Worm (Caenorhabditis elegans): Measurements from ENCODE around the gene pfn-2.
A peak's percentile ranks its signal among the peaks of the same experiment; 100 is the strongest.

Gene pfn-2

DNA sequence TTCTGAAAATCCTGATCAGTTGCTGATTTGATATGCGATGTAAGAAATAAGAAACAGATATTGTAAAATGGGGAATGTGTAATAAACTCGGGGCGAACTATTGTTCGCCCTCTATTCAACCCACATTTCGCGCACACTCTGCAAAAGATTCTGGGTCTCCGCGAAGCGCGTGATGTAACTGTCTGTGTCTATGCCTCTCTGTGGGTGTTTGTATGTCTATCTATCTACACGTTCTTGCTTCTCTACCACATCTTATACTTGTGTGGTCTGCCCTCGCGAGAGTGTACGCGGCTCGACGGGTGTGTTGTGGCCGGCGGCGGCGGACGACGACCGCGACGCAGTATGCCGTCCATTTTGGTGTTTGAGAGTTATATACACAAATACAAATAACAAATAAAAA lies 17.4 kb downstream of the pfn-2 start (continued):
- TF ChIP-seq B0261.1 (tag; optimal IDR thresholded peaks at IDR 0.05), result no peak
- TF ChIP-seq snpc-4 (GFP tag; optimal IDR thresholded peaks at IDR 0.05), result no peak
- peak in 2 of 4 experiments; percentile 17 to 40 for TF ChIP-seq snpc-4 (tag; optimal IDR thresholded peaks at IDR 0.05)
- no peak for TF ChIP-seq C17E4.6 (GFP tag; IDR thresholded peaks at IDR 0.05)
- 0 out of 2 replicates have a peak, but pooled peaks have one; percentile 62 for TF ChIP-seq madf-3 (GFP tag; IDR thresholded peaks at IDR 0.05)
- no peak for TF ChIP-seq unc-130 (GFP tag; optimal IDR thresholded peaks at IDR 0.05)
- TF ChIP-seq T07F8.4 (tag; optimal IDR thresholded peaks at IDR 0.05), result no peak
- no peak for TF ChIP-seq F39B2.1 (GFP tag; IDR thresholded peaks at IDR 0.05)
- TF ChIP-seq ets-4 (GFP tag; optimal IDR thresholded peaks at IDR 0.05), result no peak
- no peak for TF ChIP-seq mel-28 (tag; optimal IDR thresholded peaks at IDR 0.05; ENCODE audit: borderline replicate concordance)
- TF ChIP-seq ztf-6 (GFP tag; IDR thresholded peaks at IDR 0.05), result no peak
- TF ChIP-seq sea-2 (GFP tag; IDR thresholded peaks at IDR 0.05), result no peak
- no peak for TF ChIP-seq pha-4 (tag; optimal IDR thresholded peaks at IDR 0.05)
- TF ChIP-seq let-526 (GFP tag; IDR thresholded peaks at IDR 0.05), result 0 out of 2 replicates have a peak, but pooled peaks have one; percentile 27
- TF ChIP-seq nhr-120 (GFP tag; IDR thresholded peaks at IDR 0.05), result no peak
- peak; percentile 47 for TF ChIP-seq K12H6.12 (tag; optimal IDR thresholded peaks at IDR 0.05)
- no peak for TF ChIP-seq Y53G8AR.9 (GFP tag; conservative IDR thresholded peaks at IDR 0.05)
- TF ChIP-seq fkh-3 (tag; optimal IDR thresholded peaks at IDR 0.05), result no peak
- TF ChIP-seq B0019.2 (GFP tag; conservative IDR thresholded peaks at IDR 0.05), result no peak
- TF ChIP-seq mcd-1 (GFP tag; IDR thresholded peaks at IDR 0.05), result no peak
- TF ChIP-seq F10E7.11 (tag; optimal IDR thresholded peaks at IDR 0.05), result no peak
- peak; percentile 68 for TF ChIP-seq lin-40 (tag; optimal IDR thresholded peaks at IDR 0.05)
- no peak for TF ChIP-seq F22D6.2 (tag; optimal IDR thresholded peaks at IDR 0.05)
- no peak for TF ChIP-seq madf-8 (GFP tag; conservative IDR thresholded peaks at IDR 0.05)
- no peak for TF ChIP-seq hsf-1 (GFP tag; IDR thresholded peaks at IDR 0.05)
- TF ChIP-seq rcor-1 (GFP tag; IDR thresholded peaks at IDR 0.05), result no peak
- TF ChIP-seq lsy-27 (tag; optimal IDR thresholded peaks at IDR 0.05; ENCODE audit: borderline replicate concordance, insufficient read depth), result no peak
- no peak for TF ChIP-seq efl-1 (GFP tag; optimal IDR thresholded peaks at IDR 0.05)
- no peak for TF ChIP-seq F49E8.2 (tag; optimal IDR thresholded peaks at IDR 0.05; ENCODE audit: insufficient read depth)
- TF ChIP-seq ZK185.1 (tag; optimal IDR thresholded peaks at IDR 0.05; ENCODE audit: poor library complexity, severe bottlenecking), result peak; percentile 21
- TF ChIP-seq lag-1 (GFP tag; IDR thresholded peaks at IDR 0.05), result no peak
- no peak for TF ChIP-seq unc-62 (GFP tag; optimal IDR thresholded peaks at IDR 0.05)
- no peak for TF ChIP-seq egrh-3 (GFP tag; IDR thresholded peaks at IDR 0.05)
- no peak for TF ChIP-seq lin-26 (GFP tag; IDR thresholded peaks at IDR 0.05)
- TF ChIP-seq zfh-2 (GFP tag; conservative IDR thresholded peaks at IDR 0.05), result no peak
- no peak for TF ChIP-seq ceh-58 (GFP tag; IDR thresholded peaks at IDR 0.05)
- 0 out of 2 replicates have a peak, but pooled peaks have one; percentile 47 for TF ChIP-seq nfyb-1 (GFP tag; IDR thresholded peaks at IDR 0.05)
- no peak for TF ChIP-seq lir-1 (GFP tag; conservative IDR thresholded peaks at IDR 0.05)
- peak; percentile 95 for TF ChIP-seq madf-10 (tag; optimal IDR thresholded peaks at IDR 0.05)
- no peak for TF ChIP-seq zim-3 (tag; optimal IDR thresholded peaks at IDR 0.05)
- no peak for TF ChIP-seq sdz-38 (tag; optimal IDR thresholded peaks at IDR 0.05)
- TF ChIP-seq aptf-3 (GFP tag; IDR thresholded peaks at IDR 0.05), result no peak
- peak; percentile 60 for TF ChIP-seq attf-5 (GFP tag; optimal IDR thresholded peaks at IDR 0.05)
- TF ChIP-seq T26A5.8 (tag; optimal IDR thresholded peaks at IDR 0.05), result no peak
- TF ChIP-seq aptf-2 (GFP tag; conservative IDR thresholded peaks at IDR 0.05), result no peak
- no peak for TF ChIP-seq tlf-1 (GFP tag; optimal IDR thresholded peaks at IDR 0.05)
- no peak for TF ChIP-seq ztf-25 (GFP tag; IDR thresholded peaks at IDR 0.05)
- no peak for TF ChIP-seq D2030.7 (GFP tag; IDR thresholded peaks at IDR 0.05)
- TF ChIP-seq tbx-9 (tag; optimal IDR thresholded peaks at IDR 0.05; ENCODE audit: borderline replicate concordance), result no peak
- no peak for TF ChIP-seq ceh-100 (GFP tag; IDR thresholded peaks at IDR 0.05)

Measured in whole organism, young adult.